Worm (Caenorhabditis elegans): Measurements from ENCODE around the gene blos-4.

Gene blos-4

DNA sequence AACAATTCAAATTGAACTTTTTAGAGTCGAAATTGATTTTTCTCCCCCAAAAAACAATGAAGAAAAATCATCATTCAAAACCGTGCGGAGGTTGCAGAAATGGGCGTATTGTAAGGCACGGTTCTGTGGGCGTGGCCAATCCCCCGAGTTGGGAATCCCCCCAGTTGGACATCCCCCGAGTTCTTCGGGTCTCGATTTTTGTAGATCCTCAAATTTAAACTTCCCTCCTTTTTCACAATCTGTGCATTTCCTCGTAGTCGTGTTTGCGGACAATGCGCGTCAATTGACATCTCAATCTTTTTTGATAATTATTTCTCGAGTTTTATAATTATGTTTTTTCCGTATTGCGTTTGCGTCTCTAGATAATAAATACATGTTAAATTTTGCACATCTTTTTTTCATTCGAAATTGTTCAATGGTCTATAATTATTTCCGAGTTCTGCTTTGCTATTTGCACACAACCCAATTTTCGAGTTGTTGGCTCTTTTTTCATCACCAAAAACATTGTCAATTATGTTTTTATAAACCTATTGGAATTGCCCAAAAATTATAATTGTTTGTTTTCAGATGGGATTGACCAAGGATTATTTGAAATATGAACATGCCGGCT, 24.9 kb downstream of the blos-4 start, which contains the start of gene F13H8.2:
Gene F13H8.2 (plus strand): TSS at position 560 of the 610 bp plus-strand sequence.
- TF ChIP-seq cebp-1 (GFP tag; IDR thresholded peaks at IDR 0.05) (peak; percentile 48; the same call in 1 of the 2 replicates), cebp-1 (tag; optimal IDR thresholded peaks at IDR 0.05) (no peak), F33H1.4 (GFP tag; IDR thresholded peaks at IDR 0.05) (peak; percentile 73), ztf-6 (GFP tag; IDR thresholded peaks at IDR 0.05) (peak; percentile 50; the same call in 1 of the 2 replicates), F10E7.11 (tag; optimal IDR thresholded peaks at IDR 0.05) (no peak), madf-6 (GFP tag; IDR thresholded peaks at IDR 0.05) (peak; percentile 82), snpc-1.1 (tag; optimal IDR thresholded peaks at IDR 0.05; ENCODE audit: insufficient read depth) (no peak), tbx-9 (tag; optimal IDR thresholded peaks at IDR 0.05; ENCODE audit: borderline replicate concordance) (no peak), ztf-18 (tag; optimal IDR thresholded peaks at IDR 0.05) (peak; percentile 56), F22D6.2 (tag; optimal IDR thresholded peaks at IDR 0.05) (no peak), ceh-91 (GFP tag; IDR thresholded peaks at IDR 0.05) (peak; percentile 78), attf-3 (GFP tag; conservative IDR thresholded peaks at IDR 0.05) (peak; percentile 79), F57C9.4 (tag; optimal IDR thresholded peaks at IDR 0.05) (no peak), Y53G8AR.9 (GFP tag; conservative IDR thresholded peaks at IDR 0.05) (peak; percentile 61; the same call in 1 of the 2 replicates), lir-1 (GFP tag; conservative IDR thresholded peaks at IDR 0.05) (peak; percentile 69), repo-1 (tag; optimal IDR thresholded peaks at IDR 0.05) (no peak), aptf-3 (GFP tag; IDR thresholded peaks at IDR 0.05) (no peak), ets-4 (GFP tag; optimal IDR thresholded peaks at IDR 0.05) (no peak), pha-4 (tag; optimal IDR thresholded peaks at IDR 0.05) (no peak), F49E8.2 (tag; optimal IDR thresholded peaks at IDR 0.05; ENCODE audit: insufficient read depth) (peak; percentile 6), mxl-1 (tag; optimal IDR thresholded peaks at IDR 0.05) (no peak), F52B5.7 (tag; optimal IDR thresholded peaks at IDR 0.05) (no peak), unc-62 (GFP tag; optimal IDR thresholded peaks at IDR 0.05) (no peak), pbrm-1 (GFP tag; IDR thresholded peaks at IDR 0.05) (peak; percentile 92), let-526 (GFP tag; IDR thresholded peaks at IDR 0.05) (0 out of 2 replicates have a peak, but pooled peaks have one; percentile 9), ccch-3 (GFP tag; optimal IDR thresholded peaks at IDR 0.05) (no peak), rec-8 (tag; optimal IDR thresholded peaks at IDR 0.05) (no peak), sea-2 (GFP tag; IDR thresholded peaks at IDR 0.05) (no peak), hmg-20 (GFP tag; IDR thresholded peaks at IDR 0.05) (0 out of 2 replicates have a peak, but pooled peaks have one; percentile 43), lin-35 (GFP tag; optimal IDR thresholded peaks at IDR 0.05) (peak in 2 of 3 experiments; percentile 24 to 94), somi-1 (GFP tag; optimal IDR thresholded peaks at IDR 0.05) (no peak), tlf-1 (GFP tag; optimal IDR thresholded peaks at IDR 0.05) (peak; percentile 52), ama-1 (optimal IDR thresholded peaks at IDR 0.05) (no peak), ama-1 (GFP tag; optimal IDR thresholded peaks at IDR 0.05) (no peak), F55B11.4 (tag; optimal IDR thresholded peaks at IDR 0.05; ENCODE audit: borderline replicate concordance, insufficient read depth) (no peak), Y53F4B.3 (GFP tag; IDR thresholded peaks at IDR 0.05) (peak; percentile 85), atf-7 (tag; optimal IDR thresholded peaks at IDR 0.05) (no peak), C06A6.2 (GFP tag; conservative IDR thresholded peaks at IDR 0.05) (peak; percentile 85), zfh-2 (GFP tag; conservative IDR thresholded peaks at IDR 0.05) (0 out of 2 replicates have a peak, but pooled peaks have one; percentile 18), aptf-2 (GFP tag; conservative IDR thresholded peaks at IDR 0.05) (peak; percentile 89; the same call in 1 of the 2 replicates), unc-130 (GFP tag; optimal IDR thresholded peaks at IDR 0.05) (no peak), rpc-1 (optimal IDR thresholded peaks at IDR 0.05) (no peak), rpc-1 (tag; optimal IDR thresholded peaks at IDR 0.05) (no peak), attf-5 (GFP tag; optimal IDR thresholded peaks at IDR 0.05) (peak; percentile 84), nhr-90 (tag; optimal IDR thresholded peaks at IDR 0.05) (no peak), ztf-22 (GFP tag; optimal IDR thresholded peaks at IDR 0.05) (no peak), ztf-28 (GFP tag; IDR thresholded peaks at IDR 0.05) (peak; percentile 95), hlh-12 (tag; optimal IDR thresholded peaks at IDR 0.05) (no peak), efl-1 (GFP tag; optimal IDR thresholded peaks at IDR 0.05) (peak; percentile 76)

Measured in whole organism, young adult.